Worm (Caenorhabditis elegans) whole organism, L3 larva: Measurements from ENCODE around the gene cdh-3.

Experiments used
- ZK546.5 ChIP-seq: sonication (generic microtip); optimal IDR thresholded peaks from 2 replicates; lab custom pipeline; 2017; ENCODE audit warnings: missing biosample characterization, missing genetic modification characterization
- daf-12 ChIP-seq: fragments of 150-350 bp; optimal IDR thresholded peaks from 2 replicates; lab custom pipeline; 2014; ENCODE audit warnings: missing biosample characterization, missing genetic modification reagents, missing genetic modification characterization
- elt-2 ChIP-seq: sonication (generic microtip); optimal IDR thresholded peaks from 2 replicates; lab custom pipeline; 2016; ENCODE audit warnings: missing genetic modification reagents, mild to moderate bottlenecking, missing genetic modification characterization, missing compliant biosample characterization
- fkh-10 ChIP-seq: sonication (generic microtip); optimal IDR thresholded peaks from 2 replicates; lab custom pipeline; 2017; ENCODE audit warnings: missing biosample characterization, missing genetic modification reagents, missing genetic modification characterization
- nhr-11 ChIP-seq: fragments of 150-350 bp; optimal IDR thresholded peaks from 2 replicates; lab custom pipeline; 2014; ENCODE audit warnings: missing biosample characterization, missing genetic modification characterization
- nhr-12 ChIP-seq: fragments of 150-350 bp; optimal IDR thresholded peaks from 2 replicates; lab custom pipeline; 2014; ENCODE audit warnings: missing biosample characterization, missing genetic modification characterization
- pha-4 ChIP-seq: fragments of 150-350 bp; optimal IDR thresholded peaks from 2 replicates; lab custom pipeline; 2014; ENCODE audit warnings: missing biosample characterization, missing genetic modification reagents, missing genetic modification characterization
- skn-1 ChIP-seq: fragments of 150-350 bp; optimal IDR thresholded peaks from 2 replicates; lab custom pipeline; 2014; ENCODE audit warnings: missing biosample characterization, missing genetic modification characterization

DNA sequence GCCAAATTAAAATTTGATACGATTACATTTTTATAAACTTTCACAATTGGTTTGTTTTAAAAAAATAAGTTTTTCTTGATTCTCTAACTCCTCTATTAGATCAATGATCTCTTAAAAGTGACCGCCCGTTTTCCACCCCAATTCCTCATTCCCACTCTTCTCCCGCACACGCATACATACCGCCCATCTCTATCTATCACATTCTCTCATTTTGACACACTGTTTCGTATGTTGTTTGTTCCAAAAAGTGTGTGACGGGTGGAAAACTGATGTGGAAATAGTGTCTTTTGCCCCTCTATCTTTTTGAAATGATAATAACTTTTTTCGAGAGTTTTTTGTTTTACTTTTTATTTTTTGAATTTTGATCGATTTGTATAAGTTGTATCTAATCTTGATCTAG, 35.9 kb downstream of the cdh-3 start:
- TF ChIP-seq nhr-12 (no peak), skn-1 (tag; lab: Kevin White, UChicago) (peak; percentile 3), fkh-10 (GFP tag; lab: Kevin White, UChicago) (no peak), elt-2 (tag; lab: Kevin White, UChicago) (peak; percentile 80), pha-4 (tag; lab: Kevin White, UChicago) (peak; percentile 87), nhr-11 (no peak), ZK546.5 (tag; lab: Kevin White, UChicago) (no peak), daf-12 (no peak)
